Worm (Caenorhabditis elegans) whole organism, L2 larva: Measurements from ENCODE around the gene C29F9.5.

ENCODE experiments used
- ZK546.5 ChIP-seq: sonication (generic microtip); optimal IDR thresholded peaks from 2 replicates; lab custom pipeline; 2017; ENCODE audit warnings: missing biosample characterization, missing genetic modification characterization
- fos-1 ChIP-seq: fragments of 150-350 bp; optimal IDR thresholded peaks from 2 replicates; lab custom pipeline; 2014; ENCODE audit warnings: missing biosample characterization, missing genetic modification characterization
- lin-39 ChIP-seq: fragments of 150-350 bp; optimal IDR thresholded peaks from 2 replicates; lab custom pipeline; 2014; ENCODE audit warnings: missing biosample characterization, missing genetic modification reagents, missing genetic modification characterization
- mdl-1 ChIP-seq, 2 experiments: fragments of 150-350 bp in 1 of 2; sonication (generic microtip) in 1 of 2; optimal IDR thresholded peaks; 2 replicates each; lab custom pipeline; 2017; ENCODE audit warnings: missing biosample characterization in 2 of 2, missing genetic modification characterization in 2 of 2
- nhr-10 ChIP-seq: sonication (generic microtip); optimal IDR thresholded peaks from 2 replicates; lab custom pipeline; 2017; ENCODE audit warnings: missing biosample characterization, missing genetic modification characterization
- nhr-11 ChIP-seq: fragments of 150-350 bp; optimal IDR thresholded peaks from 2 replicates; lab custom pipeline; 2014; ENCODE audit warnings: missing biosample characterization, missing genetic modification characterization
- nhr-12 ChIP-seq: fragments of 150-350 bp; optimal IDR thresholded peaks from 2 replicates; lab custom pipeline; 2014; ENCODE audit warnings: missing biosample characterization, missing genetic modification characterization
- nhr-237 ChIP-seq: fragments of 150-350 bp; optimal IDR thresholded peaks from 2 replicates; lab custom pipeline; 2014; ENCODE audit warnings: missing biosample characterization, missing genetic modification characterization
- nhr-25 ChIP-seq: fragments of 150-350 bp; sonication (generic microtip); optimal IDR thresholded peaks from 3 replicates; lab custom pipeline; 2014; ENCODE audit warnings: missing biosample characterization, missing genetic modification characterization
- snpc-4 ChIP-seq: fragments of 150-350 bp; optimal IDR thresholded peaks from 2 replicates; lab custom pipeline; 2014; ENCODE audit warnings: missing biosample characterization, missing genetic modification characterization
- unc-39 ChIP-seq: fragments of 150-350 bp; optimal IDR thresholded peaks from 2 replicates; lab custom pipeline; 2014; ENCODE audit warnings: missing biosample characterization, missing genetic modification characterization
- unc-62 ChIP-seq: fragments of 150-350 bp; optimal IDR thresholded peaks from 2 replicates; lab custom pipeline; 2014; ENCODE audit warnings: missing biosample characterization, missing genetic modification reagents, missing genetic modification characterization
- ztf-4 ChIP-seq: fragments of 150-350 bp; optimal IDR thresholded peaks from 2 replicates; lab custom pipeline; 2014; ENCODE audit warnings: missing biosample characterization, missing genetic modification characterization

ce11 chrIII:114603-115002 is 2.7 kb upstream of the C29F9.5 start, which contains the start of gene C29F9.6:
- TF ChIP-seq nhr-25 (tag; lab: Kevin White, UChicago) (no peak), snpc-4 (tag; lab: Kevin White, UChicago) (no peak), mdl-1 (tag; optimal IDR thresholded peaks at IDR 0.05; lab: Kevin White, UChicago) (no peak), unc-62 (GFP tag; lab: Kevin White, UChicago) (no peak), lin-39 (tag; lab: Kevin White, UChicago) (no peak), nhr-12 (tag; lab: Kevin White, UChicago) (no peak), nhr-237 (tag; lab: Kevin White, UChicago) (no peak), nhr-10 (tag; lab: Kevin White, UChicago) (no peak), ZK546.5 (tag; lab: Kevin White, UChicago) (no peak), ztf-4 (tag; lab: Kevin White, UChicago) (no peak), unc-39 (tag; lab: Kevin White, UChicago) (no peak), nhr-11 (tag; lab: Kevin White, UChicago) (no peak), fos-1 (tag; lab: Kevin White, UChicago) (no peak)
